Worm (Caenorhabditis elegans): Measurements from ENCODE around the gene otpl-5.

The otpl-5 gene

ce11 chrV:8500348-8500747, 29.0 kb upstream of the otpl-5 start:
- TF ChIP-seq dpff-1 (tag; optimal IDR thresholded peaks at IDR 0.05) (peak; percentile 96), nfyb-1 (GFP tag; IDR thresholded peaks at IDR 0.05) (peak; percentile 99), hmg-1.2 (GFP tag; IDR thresholded peaks at IDR 0.05) (peak; percentile 99), ztf-3 (GFP tag; optimal IDR thresholded peaks at IDR 0.05) (peak; percentile 90), cebp-2 (GFP tag; IDR thresholded peaks at IDR 0.05) (peak; percentile 100), unc-62 (GFP tag; optimal IDR thresholded peaks at IDR 0.05) (peak; percentile 28), nhr-27 (tag; optimal IDR thresholded peaks at IDR 0.05) (peak; percentile 100), akir-1 (GFP tag; optimal IDR thresholded peaks at IDR 0.05) (peak; percentile 95), attf-3 (GFP tag; conservative IDR thresholded peaks at IDR 0.05) (peak; percentile 80), F52B5.7 (tag; optimal IDR thresholded peaks at IDR 0.05) (peak; percentile 100), pha-4 (tag; optimal IDR thresholded peaks at IDR 0.05) (no peak), zfh-2 (GFP tag; conservative IDR thresholded peaks at IDR 0.05) (no peak), nhr-179 (tag; optimal IDR thresholded peaks at IDR 0.05) (peak; percentile 90), tbp1 (GFP tag; optimal IDR thresholded peaks at IDR 0.05) (peak; percentile 100), ekl-4 (GFP tag; IDR thresholded peaks at IDR 0.05) (peak; percentile 99), Y56A3A.18 (GFP tag; IDR thresholded peaks at IDR 0.05) (peak; percentile 100), athp-1 (tag; optimal IDR thresholded peaks at IDR 0.05) (peak; percentile 100), ztf-25 (GFP tag; IDR thresholded peaks at IDR 0.05) (peak; percentile 100), ets-4 (GFP tag; optimal IDR thresholded peaks at IDR 0.05) (peak; percentile 100), ztf-28 (GFP tag; IDR thresholded peaks at IDR 0.05) (peak; percentile 98), B0261.1 (tag; optimal IDR thresholded peaks at IDR 0.05) (peak; percentile 99), ztf-22 (GFP tag; optimal IDR thresholded peaks at IDR 0.05) (peak; percentile 99), mes-4 (tag; optimal IDR thresholded peaks at IDR 0.05) (peak; percentile 96), dpl-1 (GFP tag; optimal IDR thresholded peaks at IDR 0.05) (peak; percentile 50), zim-3 (tag; optimal IDR thresholded peaks at IDR 0.05) (peak; percentile 100), rcor-1 (GFP tag; IDR thresholded peaks at IDR 0.05) (peak; percentile 98), Y95B8A.8 (GFP tag; IDR thresholded peaks at IDR 0.05) (peak; percentile 99), pbrm-1 (GFP tag; IDR thresholded peaks at IDR 0.05) (peak; percentile 98), nhr-120 (GFP tag; IDR thresholded peaks at IDR 0.05) (peak; percentile 100), aptf-2 (GFP tag; conservative IDR thresholded peaks at IDR 0.05) (peak; percentile 89), egl-18 (GFP tag; IDR thresholded peaks at IDR 0.05) (peak; percentile 97), let-607 (tag; optimal IDR thresholded peaks at IDR 0.05) (peak; percentile 91), snpc-1.1 (tag; optimal IDR thresholded peaks at IDR 0.05; ENCODE audit: insufficient read depth) (peak; percentile 100), efl-1 (GFP tag; optimal IDR thresholded peaks at IDR 0.05) (peak; percentile 64), aptf-3 (GFP tag; IDR thresholded peaks at IDR 0.05) (peak; percentile 99), F49E8.2 (tag; optimal IDR thresholded peaks at IDR 0.05; ENCODE audit: insufficient read depth) (peak; percentile 72), lin-40 (tag; optimal IDR thresholded peaks at IDR 0.05) (peak; percentile 95), mel-28 (tag; optimal IDR thresholded peaks at IDR 0.05; ENCODE audit: borderline replicate concordance) (peak; percentile 94), lsl-1 (GFP tag; optimal IDR thresholded peaks at IDR 0.05) (peak; percentile 82), sea-2 (GFP tag; IDR thresholded peaks at IDR 0.05) (peak; percentile 99), ztf-26 (tag; optimal IDR thresholded peaks at IDR 0.05) (peak; percentile 95), B0019.2 (GFP tag; conservative IDR thresholded peaks at IDR 0.05) (peak; percentile 92), attf-6 (GFP tag; IDR thresholded peaks at IDR 0.05) (peak; percentile 94), F39B2.1 (GFP tag; IDR thresholded peaks at IDR 0.05) (peak; percentile 97), attf-5 (GFP tag; optimal IDR thresholded peaks at IDR 0.05) (peak; percentile 98), F37B4.10 (GFP tag; IDR thresholded peaks at IDR 0.05) (peak; percentile 99), snpc-3.4 (tag; optimal IDR thresholded peaks at IDR 0.05) (peak; percentile 99), him-1 (tag; optimal IDR thresholded peaks at IDR 0.05) (peak; percentile 100)
